Worm (Caenorhabditis elegans) whole organism, early embryonic: ENCODE measurements around the gene nhr-90.

Source experiments
- B0310.2 ChIP-seq: sonication (generic microtip); optimal IDR thresholded peaks from 2 replicates; lab custom pipeline; 2016; ENCODE audit warnings: mild to moderate bottlenecking, missing genetic modification characterization, missing compliant biosample characterization
- aly-1 ChIP-seq: sonication (generic microtip); optimal IDR thresholded peaks from 2 replicates; lab custom pipeline; 2016; ENCODE audit warnings: missing genetic modification characterization, missing compliant biosample characterization
- ama-1 ChIP-seq: fragments of 150-350 bp; optimal IDR thresholded peaks from 2 replicates; lab custom pipeline; 2014
- ceh-36 ChIP-seq: sonication (generic microtip); optimal IDR thresholded peaks from 2 replicates; lab custom pipeline; 2016; ENCODE audit warnings: missing genetic modification characterization, inconsistent platforms, missing compliant biosample characterization
- ets-7 ChIP-seq: sonication (generic microtip); optimal IDR thresholded peaks from 2 replicates; lab custom pipeline; 2016; ENCODE audit warnings: missing genotype, missing genetic modification characterization, missing compliant biosample characterization
- flt-1 ChIP-seq: fragments of 200-800 bp; sonication (Bioruptor generic); IDR thresholded peaks from 2 replicates; pipeline ENCODE4 v1.3.6; 2022; ENCODE audit warnings: missing genetic modification characterization, missing compliant biosample characterization
- hmbx-1 ChIP-seq: sonication (generic microtip); optimal IDR thresholded peaks from 2 replicates; lab custom pipeline; 2016; ENCODE audit warnings: mild to moderate bottlenecking, missing genetic modification characterization, missing compliant biosample characterization
- hnd-1 ChIP-seq: sonication (generic microtip); optimal IDR thresholded peaks from 2 replicates; lab custom pipeline; 2016; ENCODE audit warnings: missing genetic modification characterization, missing compliant biosample characterization
- tbx-11 ChIP-seq: fragments of 200-800 bp; sonication (Bioruptor generic); IDR thresholded peaks from 2 replicates; pipeline ENCODE4 v1.3.6; 2022; ENCODE audit warnings: missing genetic modification characterization, missing compliant biosample characterization
- tbx-37 ChIP-seq: fragments of 200-800 bp; sonication (Bioruptor generic); conservative IDR thresholded peaks from 2 replicates; pipeline ENCODE4 v1.3.6; 2022; ENCODE audit warnings: missing genetic modification reagents, missing genetic modification characterization, missing compliant biosample characterization

DNA sequence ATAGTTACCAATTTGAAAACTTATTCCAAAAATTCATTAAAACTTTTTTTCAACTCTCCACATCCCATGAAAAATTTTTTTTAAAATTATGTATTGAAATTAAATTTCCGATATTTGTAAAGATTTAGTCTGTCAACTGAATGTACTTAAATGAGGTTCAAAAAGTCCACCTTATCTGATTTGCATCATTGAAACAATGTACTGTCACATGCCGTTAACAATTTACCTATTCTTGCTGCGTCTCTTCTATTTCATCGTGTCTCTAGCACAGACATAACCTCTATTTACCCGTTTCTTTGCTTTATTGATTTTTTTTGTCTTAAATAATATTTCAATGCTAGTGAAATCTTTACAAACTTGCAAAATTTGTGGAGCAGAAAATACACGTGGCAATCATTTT is at the start of gene nhr-90:
- TF ChIP-seq ama-1 (lab: Kevin White, UChicago) (no peak), flt-1 (GFP tag; lab: Robert Waterston, UW) (no peak), aly-1 (tag; lab: Kevin White, UChicago) (no peak), ets-7 (tag; lab: Kevin White, UChicago) (no peak), tbx-11 (GFP tag; lab: Robert Waterston, UW) (no peak), tbx-37 (GFP tag; lab: Robert Waterston, UW) (no peak), hmbx-1 (tag; lab: Kevin White, UChicago) (no peak), ceh-36 (tag; lab: Kevin White, UChicago) (no peak), hnd-1 (tag; lab: Kevin White, UChicago) (no peak), B0310.2 (tag; lab: Kevin White, UChicago) (no peak)
